Fruit fly (Drosophila melanogaster): ENCODE data around the gene mbo.

Gene mbo

DNA sequence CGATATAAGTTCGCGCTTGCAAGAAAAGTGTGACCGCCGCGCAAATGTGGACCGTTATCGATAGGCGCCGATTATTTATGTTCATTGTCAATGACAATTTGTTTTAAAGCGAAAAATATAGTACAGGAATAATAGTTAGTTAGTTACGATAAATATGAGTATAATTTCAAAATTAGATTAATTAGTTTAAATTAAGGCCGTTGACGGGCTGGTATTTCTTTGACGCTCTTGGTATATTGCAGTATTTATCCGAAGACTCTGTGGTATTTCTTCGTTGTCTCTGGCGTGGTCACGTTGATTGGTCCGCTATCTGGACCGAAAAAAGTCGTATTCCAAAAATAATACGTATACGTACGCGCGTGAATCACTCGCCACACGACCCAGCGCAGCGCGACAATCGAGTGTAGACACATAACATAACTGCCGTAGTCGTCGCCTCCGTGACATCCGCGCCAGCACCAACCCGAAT, 18.8 kb upstream of the mbo start (continued):
- TF ChIP-seq hbn (GFP tag; IDR thresholded peaks at IDR 0.05; ENCODE audit: partially characterized antibody) (0 out of 2 replicates have a peak, but pooled peaks have one; percentile 31), Fer1 (GFP tag; optimal IDR thresholded peaks at IDR 0.05) (peak; percentile 47), Myb (GFP tag; optimal IDR thresholded peaks at IDR 0.05) (peak; percentile 47), CG32767 (GFP tag; IDR thresholded peaks at IDR 0.05) (peak; percentile 45; the same call in 1 of the 2 replicates), MESR4 (GFP tag; optimal IDR thresholded peaks at IDR 0.05) (peak; percentile 94), MBD-R2 (GFP tag; IDR thresholded peaks at IDR 0.05) (peak; percentile 41; the same call in 1 of the 2 replicates), CG18262 (tag; optimal IDR thresholded peaks at IDR 0.05) (peak; percentile 5), gfzf (GFP tag; optimal IDR thresholded peaks at IDR 0.05) (peak; percentile 86), CG32532 (GFP tag; IDR thresholded peaks at IDR 0.05) (no peak), ap (GFP tag; IDR thresholded peaks at IDR 0.05) (no peak), CG13894 (tag; optimal IDR thresholded peaks at IDR 0.05) (no peak), CG6813 (GFP tag; optimal IDR thresholded peaks at IDR 0.05) (no peak), CG11696 (GFP tag; IDR thresholded peaks at IDR 0.05) (no peak), CG6791 (GFP tag; IDR thresholded peaks at IDR 0.05; ENCODE audit: partially characterized antibody) (peak; percentile 63; the same call in 2 of the 3 replicates), Bgb (GFP tag; IDR thresholded peaks at IDR 0.05; ENCODE audit: partially characterized antibody) (peak; percentile 37; the same call in 1 of the 2 replicates), nmo (GFP tag; optimal IDR thresholded peaks at IDR 0.05) (peak; percentile 56), CG9797 (GFP tag; optimal IDR thresholded peaks at IDR 0.05) (peak; percentile 99), crp (GFP tag; optimal IDR thresholded peaks at IDR 0.05) (no peak), hkb (optimal IDR thresholded peaks at IDR 0.05) (peak; percentile 21), hkb (GFP tag; IDR thresholded peaks at IDR 0.05) (no peak; the same call in 1 of the 2 replicates), kay (GFP tag; optimal IDR thresholded peaks at IDR 0.05) (peak; percentile 63), CrebB (tag; optimal IDR thresholded peaks at IDR 0.05) (peak; percentile 4), CG16813 (GFP tag; IDR thresholded peaks at IDR 0.05; ENCODE audit: partially characterized antibody) (peak; percentile 68), inv (GFP tag; IDR thresholded peaks at IDR 0.05; ENCODE audit: partially characterized antibody) (peak; percentile 29; the same call in 1 of the 2 replicates), Stat92E (GFP tag; optimal IDR thresholded peaks at IDR 0.05) (peak in 1 of 3 experiments; percentile 51)

dm6 chr3R:12697022-12697421, 18.2 kb upstream of the mbo start, which contains the start of gene Past1:
TSS of gene Past1 (plus strand) at chr3R:12697322.
- no peak for TF ChIP-seq CHES-1-like (GFP tag; optimal IDR thresholded peaks at IDR 0.05)
- no peak for TF ChIP-seq CG15479 (GFP tag; optimal IDR thresholded peaks at IDR 0.05)
- no peak for TF ChIP-seq Dad (GFP tag; optimal IDR thresholded peaks at IDR 0.05)
- no peak for TF ChIP-seq Atf6 (GFP tag; IDR thresholded peaks at IDR 0.05)
- no peak for TF ChIP-seq CG33213 (GFP tag; optimal IDR thresholded peaks at IDR 0.05)
- TF ChIP-seq dati (GFP tag; IDR thresholded peaks at IDR 0.05), result no peak
- no peak for TF ChIP-seq al (GFP tag; IDR thresholded peaks at IDR 0.05)
- no peak for TF ChIP-seq CG32532 (GFP tag; IDR thresholded peaks at IDR 0.05)
- no peak for TF ChIP-seq CG4730 (GFP tag; IDR thresholded peaks at IDR 0.05)

dm6 chr3R:12694742-12695141, 15.9 kb upstream of the mbo start, which contains the start of the genes CG14391 and NijC:
TSS of gene CG14391 (minus strand) at chr3R:12694842.
TSS of gene NijC (plus strand) at chr3R:12695129.
- TF ChIP-seq pros (GFP tag; optimal IDR thresholded peaks at IDR 0.05) (no peak), CG7745 (tag; optimal IDR thresholded peaks at IDR 0.05) (no peak), Drgx (GFP tag; IDR thresholded peaks at IDR 0.05) (no peak), Atf-2 (GFP tag; optimal IDR thresholded peaks at IDR 0.05) (no peak), CG12299 (tag; optimal IDR thresholded peaks at IDR 0.05) (no peak), CG31388 (GFP tag; optimal IDR thresholded peaks at IDR 0.05) (no peak)
